Worm (Caenorhabditis elegans) whole organism, L3 larva: ENCODE data around the gene Y116A8C.9.

Experiments used
- R02D3.7 ChIP-seq: fragments of 150-350 bp; optimal IDR thresholded peaks from 2 replicates; lab custom pipeline; 2014; ENCODE audit warnings: missing biosample characterization, missing genetic modification characterization
- ZK546.5 ChIP-seq: sonication (generic microtip); optimal IDR thresholded peaks from 2 replicates; lab custom pipeline; 2017; ENCODE audit warnings: missing biosample characterization, missing genetic modification characterization
- aly-2 ChIP-seq: fragments of 150-350 bp; optimal IDR thresholded peaks from 2 replicates; lab custom pipeline; 2014; ENCODE audit warnings: missing biosample characterization, missing genetic modification characterization
- ceh-16 ChIP-seq: sonication (generic microtip); optimal IDR thresholded peaks from 2 replicates; lab custom pipeline; 2017; ENCODE audit warnings: missing biosample characterization, missing genetic modification characterization
- ceh-82 ChIP-seq: fragments of 150-350 bp; optimal IDR thresholded peaks from 2 replicates; lab custom pipeline; 2014; ENCODE audit warnings: missing biosample characterization, missing genetic modification characterization
- ceh-9 ChIP-seq: sonication (generic microtip); optimal IDR thresholded peaks from 2 replicates; lab custom pipeline; 2018; ENCODE audit warnings: missing biosample characterization, missing genetic modification characterization
- daf-12 ChIP-seq: fragments of 150-350 bp; optimal IDR thresholded peaks from 2 replicates; lab custom pipeline; 2014; ENCODE audit warnings: missing biosample characterization, missing genetic modification reagents, missing genetic modification characterization
- egl-27 ChIP-seq: sonication (generic microtip); optimal IDR thresholded peaks from 4 replicates; lab custom pipeline; 2017; ENCODE audit warnings: missing biosample characterization, missing genetic modification reagents, missing genetic modification characterization
- egl-5 ChIP-seq: fragments of 150-350 bp; optimal IDR thresholded peaks from 2 replicates; lab custom pipeline; 2017; ENCODE audit warnings: missing biosample characterization, missing genetic modification reagents, missing genetic modification characterization, inconsistent platforms
- elt-1 ChIP-seq: fragments of 150-350 bp; optimal IDR thresholded peaks from 2 replicates; lab custom pipeline; 2014; ENCODE audit warnings: missing biosample characterization, missing genetic modification characterization
- elt-2 ChIP-seq: sonication (generic microtip); optimal IDR thresholded peaks from 2 replicates; lab custom pipeline; 2016; ENCODE audit warnings: missing genetic modification reagents, mild to moderate bottlenecking, missing genetic modification characterization, missing compliant biosample characterization
- eor-1 ChIP-seq, 2 experiments: fragments of 150-350 bp; optimal IDR thresholded peaks; 2 replicates each; lab custom pipeline; 2014 to 2018; ENCODE audit warnings: missing biosample characterization in 2 of 2, missing genetic modification characterization in 2 of 2
- hmg-11 ChIP-seq: sonication (generic microtip); optimal IDR thresholded peaks from 2 replicates; lab custom pipeline; 2016; ENCODE audit warnings: missing genetic modification characterization, missing compliant biosample characterization
- jun-1 ChIP-seq: fragments of 150-350 bp; optimal IDR thresholded peaks from 2 replicates; lab custom pipeline; 2014; ENCODE audit warnings: missing biosample characterization, missing genetic modification reagents, missing genetic modification characterization
- lin-39 ChIP-seq: fragments of 150-350 bp; optimal IDR thresholded peaks from 2 replicates; lab custom pipeline; 2018; ENCODE audit warnings: missing biosample characterization, missing genetic modification reagents, missing genetic modification characterization
- lsy-12 ChIP-seq: sonication (generic microtip); optimal IDR thresholded peaks from 2 replicates; lab custom pipeline; 2016; ENCODE audit warnings: mild to moderate bottlenecking, missing genetic modification characterization, missing compliant biosample characterization
- mdl-1 ChIP-seq: fragments of 150-350 bp; optimal IDR thresholded peaks from 2 replicates; lab custom pipeline; 2014; ENCODE audit warnings: missing biosample characterization, missing genetic modification characterization
- mml-1 ChIP-seq: fragments of 150-350 bp; sonication (generic microtip); optimal IDR thresholded peaks from 3 replicates; lab custom pipeline; 2014; ENCODE audit warnings: missing biosample characterization, missing genetic modification characterization
- nfya-1 ChIP-seq: sonication (generic microtip); optimal IDR thresholded peaks from 2 replicates; lab custom pipeline; 2017; ENCODE audit warnings: missing genetic modification characterization, mild to moderate bottlenecking, missing compliant biosample characterization, antibody characterized with exemption, moderate library complexity; ENCODE audit not compliant: insufficient read depth
- nhr-11 ChIP-seq: fragments of 150-350 bp; optimal IDR thresholded peaks from 2 replicates; lab custom pipeline; 2014; ENCODE audit warnings: missing biosample characterization, missing genetic modification characterization
- nhr-12 ChIP-seq: fragments of 150-350 bp; optimal IDR thresholded peaks from 2 replicates; lab custom pipeline; 2014; ENCODE audit warnings: missing biosample characterization, missing genetic modification characterization
- nhr-23 ChIP-seq: fragments of 150-350 bp; optimal IDR thresholded peaks from 2 replicates; lab custom pipeline; 2014; ENCODE audit warnings: missing biosample characterization, missing genetic modification reagents, missing genetic modification characterization
- nhr-237 ChIP-seq: fragments of 150-350 bp; optimal IDR thresholded peaks from 2 replicates; lab custom pipeline; 2014; ENCODE audit warnings: missing biosample characterization, missing genetic modification characterization
- nhr-25 ChIP-seq: sonication (generic microtip); optimal IDR thresholded peaks from 2 replicates; lab custom pipeline; 2017; ENCODE audit warnings: missing biosample characterization, missing genetic modification characterization
- nhr-28 ChIP-seq: fragments of 150-350 bp; optimal IDR thresholded peaks from 2 replicates; lab custom pipeline; 2014; ENCODE audit warnings: missing biosample characterization, missing genetic modification characterization
- nhr-43 ChIP-seq: sonication (generic microtip); optimal IDR thresholded peaks from 2 replicates; lab custom pipeline; 2016; ENCODE audit warnings: mild to moderate bottlenecking, missing genetic modification characterization, missing compliant biosample characterization; ENCODE audit not compliant: poor library complexity, severe bottlenecking
- pqm-1 ChIP-seq: fragments of 150-350 bp; optimal IDR thresholded peaks from 2 replicates; lab custom pipeline; 2017; ENCODE audit warnings: missing biosample characterization, missing genetic modification characterization, inconsistent platforms
- sea-2 ChIP-seq: fragments of 150-350 bp; sonication (generic microtip); optimal IDR thresholded peaks from 4 replicates; lab custom pipeline; 2014; ENCODE audit warnings: missing biosample characterization, missing genetic modification reagents, missing genetic modification characterization
- skn-1 ChIP-seq: fragments of 150-350 bp; optimal IDR thresholded peaks from 2 replicates; lab custom pipeline; 2014; ENCODE audit warnings: missing biosample characterization, missing genetic modification characterization
- tbx-2 ChIP-seq: sonication (generic microtip); optimal IDR thresholded peaks from 2 replicates; lab custom pipeline; 2016; ENCODE audit warnings: mild to moderate bottlenecking, missing genetic modification characterization, missing compliant biosample characterization
- unc-62 ChIP-seq: fragments of 150-350 bp; sonication (generic microtip); optimal IDR thresholded peaks from 4 replicates; lab custom pipeline; 2014; ENCODE audit warnings: missing biosample characterization, missing genetic modification reagents, missing genetic modification characterization
- zag-1 ChIP-seq: fragments of 150-350 bp; optimal IDR thresholded peaks from 2 replicates; lab custom pipeline; 2014; ENCODE audit warnings: missing biosample characterization, missing genetic modification characterization
- ztf-11 ChIP-seq: fragments of 150-350 bp; optimal IDR thresholded peaks from 2 replicates; lab custom pipeline; 2014; ENCODE audit warnings: missing biosample characterization, missing genetic modification characterization
- ztf-4 ChIP-seq: fragments of 150-350 bp; optimal IDR thresholded peaks from 2 replicates; lab custom pipeline; 2014; ENCODE audit warnings: missing biosample characterization, missing genetic modification characterization

The Y116A8C.9 gene

ce11 chrIV:16931077-16931476, 15.5 kb downstream of the Y116A8C.9 start, which contains the start of gene Y116A8C.49:
Y116A8C.49 (minus strand) TSS chrIV:16931177.
- TF ChIP-seq nhr-25 (tag; lab: Kevin White, UChicago), result no peak
- TF ChIP-seq ZK546.5 (tag; lab: Kevin White, UChicago), result no peak
- no peak for TF ChIP-seq ceh-82 (tag; lab: Kevin White, UChicago)
- no peak for TF ChIP-seq mml-1 (tag; lab: Kevin White, UChicago)
- TF ChIP-seq nhr-23, result no peak
- TF ChIP-seq ztf-4 (tag; lab: Kevin White, UChicago), result no peak
- no peak for TF ChIP-seq lin-39 (tag; lab: Kevin White, UChicago)
- TF ChIP-seq eor-1 (tag; optimal IDR thresholded peaks at IDR 0.05; lab: Kevin White, UChicago), result no peak
- TF ChIP-seq nhr-28, result no peak
- TF ChIP-seq, all 47 proteins: peak for 0

ce11 chrIV:16926558-16926957, 20.0 kb downstream of the Y116A8C.9 start:
- TF ChIP-seq nhr-12 (tag; lab: Kevin White, UChicago) (no peak), sea-2 (GFP tag; lab: Kevin White, UChicago) (no peak), lin-39 (tag; lab: Kevin White, UChicago) (no peak), zag-1 (no peak)

ce11 chrIV:16925363-16925863, 21.2 kb downstream of the Y116A8C.9 start:
- TF ChIP-seq aly-2 (tag; lab: Kevin White, UChicago) (no peak), mdl-1 (tag; lab: Kevin White, UChicago) (no peak), lsy-12 (tag; lab: Kevin White, UChicago) (no peak), elt-2 (tag; lab: Kevin White, UChicago) (no peak), R02D3.7 (tag; lab: Kevin White, UChicago) (no peak), sea-2 (GFP tag; lab: Kevin White, UChicago) (no peak), hmg-11 (tag; lab: Kevin White, UChicago) (no peak), nhr-237 (tag; lab: Kevin White, UChicago) (no peak), ZK546.5 (tag; lab: Kevin White, UChicago) (no peak), ztf-11 (no peak), mml-1 (tag; lab: Kevin White, UChicago) (no peak), nfya-1 (tag; lab: Kevin White, UChicago) (no peak), nhr-12 (tag; lab: Kevin White, UChicago) (no peak), egl-27 (tag; lab: Kevin White, UChicago) (no peak), nhr-28 (no peak), lin-39 (tag; lab: Kevin White, UChicago) (no peak), unc-62 (GFP tag; lab: Kevin White, UChicago) (no peak), ceh-16 (tag; lab: Kevin White, UChicago) (no peak)

- TF ChIP-seq mdl-1 (tag; lab: Kevin White, UChicago), result no peak
- TF ChIP-seq skn-1, result no peak
- no peak for TF ChIP-seq nhr-237 (tag; lab: Kevin White, UChicago)
- no peak for TF ChIP-seq egl-5 (tag; lab: Kevin White, UChicago)
- no peak for TF ChIP-seq nhr-43 (tag; lab: Kevin White, UChicago)
- no peak for TF ChIP-seq tbx-2 (tag; lab: Kevin White, UChicago)
- no peak for TF ChIP-seq nhr-11 (tag; lab: Kevin White, UChicago)
- TF ChIP-seq pqm-1 (tag; lab: Kevin White, UChicago), result no peak
- TF ChIP-seq elt-1 (tag; lab: Kevin White, UChicago), result no peak
- no peak for TF ChIP-seq nhr-12 (tag; lab: Kevin White, UChicago)
- no peak for TF ChIP-seq jun-1
- TF ChIP-seq lsy-12 (tag; lab: Kevin White, UChicago), result no peak
- TF ChIP-seq mml-1 (tag; lab: Kevin White, UChicago), result no peak
- no peak for TF ChIP-seq daf-12 (tag; lab: Kevin White, UChicago)
- TF ChIP-seq unc-62 (GFP tag; lab: Kevin White, UChicago), result no peak
- TF ChIP-seq ceh-82 (tag; lab: Kevin White, UChicago), result no peak
- TF ChIP-seq ceh-16 (tag; lab: Kevin White, UChicago), result no peak
- TF ChIP-seq ceh-9 (tag; lab: Kevin White, UChicago), result no peak
Measured at ce11 chrIV:16924092-16924491, 22.5 kb downstream of the Y116A8C.9 start, which contains the start of gene nep-24. nep-24 (plus strand) TSS chrIV:16924392.
